Fruit fly (Drosophila melanogaster): Measurements from ENCODE around the gene Poc1.
A peak's percentile ranks its signal among the peaks of the same experiment; 100 is the strongest.

The Poc1 gene

dm6 chr3L:13412200-13412885 lies 22.5 kb upstream of the Poc1 start, which contains the start of the genes CG10222 and flr (continued):
- TF ChIP-seq CG42726 (GFP tag; IDR thresholded peaks at IDR 0.05; ENCODE audit: partially characterized antibody) = 0 out of 2 replicates have a peak, but pooled peaks have one; percentile 42
- peak; percentile 9 for TF ChIP-seq Lhr (GFP tag; optimal IDR thresholded peaks at IDR 0.05)
- peak; percentile 68; the same call in 2 of the 3 replicates for TF ChIP-seq Doc3 (GFP tag; IDR thresholded peaks at IDR 0.05; ENCODE audit: partially characterized antibody)
- TF ChIP-seq sob (GFP tag; IDR thresholded peaks at IDR 0.05) = no peak
- peak; percentile 69 for TF ChIP-seq hb (GFP tag; IDR thresholded peaks at IDR 0.05; ENCODE audit: partially characterized antibody)
- TF ChIP-seq Usf (GFP tag; optimal IDR thresholded peaks at IDR 0.05) = no peak
- TF ChIP-seq eyg (GFP tag; optimal IDR thresholded peaks at IDR 0.05) = no peak
- peak; percentile 10 for TF ChIP-seq gfzf (GFP tag; optimal IDR thresholded peaks at IDR 0.05)
- TF ChIP-seq Kr (GFP tag; optimal IDR thresholded peaks at IDR 0.05) = peak; percentile 98
- TF ChIP-seq grn (GFP tag; optimal IDR thresholded peaks at IDR 0.05) = no peak
- TF ChIP-seq grau (tag; optimal IDR thresholded peaks at IDR 0.05) = peak; percentile 6
- TF ChIP-seq ttk (GFP tag; IDR thresholded peaks at IDR 0.05) = no peak
- peak; percentile 43; the same call in 1 of the 2 replicates for TF ChIP-seq Rfx (GFP tag; IDR thresholded peaks at IDR 0.05)
- peak; percentile 36 for TF ChIP-seq phol (tag; optimal IDR thresholded peaks at IDR 0.05)
- TF ChIP-seq CG12391 (tag; optimal IDR thresholded peaks at IDR 0.05) = peak; percentile 42
- TF ChIP-seq Ets97D (GFP tag; optimal IDR thresholded peaks at IDR 0.05) = peak; percentile 13
- TF ChIP-seq CG14710 (tag; optimal IDR thresholded peaks at IDR 0.05) = peak; percentile 58
- peak; percentile 12 for TF ChIP-seq ind (GFP tag; optimal IDR thresholded peaks at IDR 0.05)
- peak; percentile 45; the same call in 1 of the 2 replicates for TF ChIP-seq CG31441 (GFP tag; IDR thresholded peaks at IDR 0.05)
- peak; percentile 42; the same call in 1 of the 3 replicates for TF ChIP-seq Dbx (GFP tag; IDR thresholded peaks at IDR 0.05)
- TF ChIP-seq CG11085 (GFP tag; IDR thresholded peaks at IDR 0.05) = no peak
- TF ChIP-seq BEAF-32 (GFP tag; optimal IDR thresholded peaks at IDR 0.05) = peak; percentile 73
- peak; percentile 77 for TF ChIP-seq row (GFP tag; IDR thresholded peaks at IDR 0.05)
- peak; percentile 40 for TF ChIP-seq CG15514 (GFP tag; optimal IDR thresholded peaks at IDR 0.05)
- TF ChIP-seq CG6791 (GFP tag; IDR thresholded peaks at IDR 0.05; ENCODE audit: partially characterized antibody) = peak; percentile 75; the same call in 2 of the 3 replicates
- TF ChIP-seq CG30403 (GFP tag; optimal IDR thresholded peaks at IDR 0.05) = peak; percentile 32
- TF ChIP-seq Meics (GFP tag; optimal IDR thresholded peaks at IDR 0.05) = peak; percentile 27
- no peak for TF ChIP-seq CG17385 (GFP tag; optimal IDR thresholded peaks at IDR 0.05)
- peak; percentile 70 for TF ChIP-seq D (optimal IDR thresholded peaks at IDR 0.05)
- peak; percentile 27 for TF ChIP-seq D (GFP tag; optimal IDR thresholded peaks at IDR 0.05)
- peak; percentile 20 for TF ChIP-seq CG12104 (GFP tag; optimal IDR thresholded peaks at IDR 0.05)
- TF ChIP-seq CG4707 (GFP tag; optimal IDR thresholded peaks at IDR 0.05) = no peak
- TF ChIP-seq CG2678 (tag; optimal IDR thresholded peaks at IDR 0.05) = peak; percentile 41
- peak; percentile 69 for TF ChIP-seq CG14860 (GFP tag; IDR thresholded peaks at IDR 0.05; ENCODE audit: partially characterized antibody)
- no peak for TF ChIP-seq fd3F (GFP tag; optimal IDR thresholded peaks at IDR 0.05)
- TF ChIP-seq Scr (GFP tag; IDR thresholded peaks at IDR 0.05; ENCODE audit: partially characterized antibody) = peak; percentile 87
- TF ChIP-seq Bgb (GFP tag; IDR thresholded peaks at IDR 0.05; ENCODE audit: partially characterized antibody) = peak; percentile 70
- peak; percentile 41 for TF ChIP-seq trem (tag; optimal IDR thresholded peaks at IDR 0.05)
- TF ChIP-seq CG15601 (tag; optimal IDR thresholded peaks at IDR 0.05) = peak; percentile 19
- TF ChIP-seq Doc2 (GFP tag; IDR thresholded peaks at IDR 0.05) = no peak
- peak; percentile 8 for TF ChIP-seq sug (tag; optimal IDR thresholded peaks at IDR 0.05)
- peak; percentile 76 for TF ChIP-seq Dref (GFP tag; IDR thresholded peaks at IDR 0.05)
- TF ChIP-seq CG8290 (GFP tag; optimal IDR thresholded peaks at IDR 0.05) = peak; percentile 29
- no peak for TF ChIP-seq CG8290 (tag; optimal IDR thresholded peaks at IDR 0.05)
- peak; percentile 42 for TF ChIP-seq CG10267 (tag; optimal IDR thresholded peaks at IDR 0.05)
- peak; percentile 24 for TF ChIP-seq kay (GFP tag; optimal IDR thresholded peaks at IDR 0.05)

Data from whole organism, embryonic.